Worm (Caenorhabditis elegans) whole organism, mixed stage, embryonic: Measurements from ENCODE around the gene C27D8.1.

Experiments
- ceh-39 ChIP-seq: fragments of 150-350 bp; optimal IDR thresholded peaks from 2 replicates; lab custom pipeline; 2014; ENCODE audit warnings: missing biosample characterization, missing genetic modification characterization
- elt-3 ChIP-seq: fragments of 150-350 bp; optimal IDR thresholded peaks from 2 replicates; lab custom pipeline; 2014; ENCODE audit warnings: missing biosample characterization, missing genetic modification characterization
- unc-62 ChIP-seq: fragments of 150-350 bp; optimal IDR thresholded peaks from 2 replicates; lab custom pipeline; 2014; ENCODE audit warnings: missing biosample characterization, missing genetic modification reagents, missing genetic modification characterization

DNA sequence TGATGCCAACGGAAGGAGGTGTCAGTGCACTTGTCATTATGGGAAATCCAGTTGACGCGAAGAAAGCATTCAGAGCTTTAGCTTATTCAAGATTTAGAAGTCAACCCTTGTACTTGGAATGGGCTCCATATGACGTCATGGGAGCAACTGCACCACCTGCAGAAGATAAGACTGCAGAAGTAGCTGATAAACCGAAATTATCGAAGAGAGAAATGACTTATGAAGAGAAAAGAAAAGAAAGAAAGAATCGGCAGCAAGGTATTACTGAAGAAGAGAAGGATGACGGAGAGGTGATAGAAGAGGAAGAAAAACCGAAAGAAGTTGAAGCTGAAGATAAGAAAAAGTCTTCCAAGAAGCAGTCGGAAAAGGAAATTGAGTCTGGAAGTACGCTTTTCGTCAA, 10.5 kb downstream of the C27D8.1 start:
- TF ChIP-seq unc-62 (GFP tag; lab: Kevin White, UChicago) (no peak), ceh-39 (tag; lab: Kevin White, UChicago) (no peak), elt-3 (tag; lab: Kevin White, UChicago) (no peak)
